Worm (Caenorhabditis elegans) whole organism, L4 larva: ENCODE data around the gene fip-4.

ENCODE experiments used
- Y48G9A.11 ChIP-seq: fragments of 200-800 bp; sonication (Bioruptor generic); IDR thresholded peaks from 2 replicates; pipeline ENCODE4 v1.3.6; 2022; ENCODE audit warnings: missing genetic modification reagents, missing genetic modification characterization, missing compliant biosample characterization
- mep-1 ChIP-seq: fragments of 150-350 bp; sonication (generic microtip); optimal IDR thresholded peaks from 3 replicates; lab custom pipeline; 2014; ENCODE audit warnings: missing biosample characterization, missing genetic modification characterization
- nhr-77 ChIP-seq: fragments of 150-350 bp; optimal IDR thresholded peaks from 2 replicates; lab custom pipeline; 2014; ENCODE audit warnings: missing biosample characterization, missing genetic modification characterization
- unc-130 ChIP-seq: sonication (generic microtip); optimal IDR thresholded peaks from 2 replicates; lab custom pipeline; 2016; ENCODE audit warnings: missing genetic modification reagents, missing genetic modification characterization, missing compliant biosample characterization
- zfp-3 ChIP-seq: fragments of 200-800 bp; sonication (Bioruptor generic); conservative IDR thresholded peaks from 2 replicates; pipeline ENCODE4 v1.3.6; 2022; ENCODE audit warnings: missing genetic modification reagents, missing genetic modification characterization, missing compliant biosample characterization
- ztf-11 ChIP-seq: fragments of 150-350 bp; optimal IDR thresholded peaks from 2 replicates; lab custom pipeline; 2014; ENCODE audit warnings: missing biosample characterization, missing genetic modification characterization

ce11 chrV:8627580-8627979 is 16.5 kb upstream of the fip-4 start:
- no peak for TF ChIP-seq nhr-77 (tag; lab: Kevin White, UChicago)
- TF ChIP-seq mep-1 (tag; lab: Kevin White, UChicago): no peak
- TF ChIP-seq unc-130: no peak
- TF ChIP-seq zfp-3 (GFP tag; lab: Robert Waterston, UW): no peak
- TF ChIP-seq Y48G9A.11: no peak
- TF ChIP-seq ztf-11 (tag; lab: Kevin White, UChicago): no peak
